Fruit fly (Drosophila melanogaster) whole organism, embryonic: ENCODE data around the gene CG42553.

Experiments used
- Aef1 ChIP-seq: fragments of 200-800 bp; sonication (Bioruptor generic); IDR thresholded peaks from 3 replicates; pipeline ENCODE4 v1.3.6; 2022; ENCODE audit warnings: missing biosample characterization, missing genetic modification characterization
- Asciz ChIP-seq: fragments of 200-800 bp; sonication (Bioruptor generic); optimal IDR thresholded peaks from 2 replicates; lab custom pipeline; 2017; ENCODE audit warnings: missing biosample characterization, mild to moderate bottlenecking, missing genetic modification characterization, missing genetic modification reagents
- C15 ChIP-seq: fragments of 200-800 bp; sonication (Bioruptor generic); IDR thresholded peaks from 3 replicates; pipeline ENCODE4 v1.3.6; 2022; ENCODE audit warnings: missing biosample characterization, missing genetic modification characterization
- CG10209 ChIP-seq: fragments of 200-800 bp; sonication (Bioruptor generic); optimal IDR thresholded peaks from 3 replicates; lab custom pipeline; 2017; ENCODE audit warnings: missing biosample characterization, mild to moderate bottlenecking, missing genetic modification characterization, missing genetic modification reagents
- CG10431 ChIP-seq: fragments of 200-800 bp; sonication (Bioruptor generic); optimal IDR thresholded peaks from 3 replicates; lab custom pipeline; 2018; ENCODE audit warnings: missing biosample characterization, mild to moderate bottlenecking, missing genetic modification characterization
- CG10654 ChIP-seq: fragments of 200-800 bp; sonication (Bioruptor generic); optimal IDR thresholded peaks from 2 replicates; lab custom pipeline; 2016; ENCODE audit warnings: missing biosample characterization, missing genetic modification characterization
- CG10959 ChIP-seq: fragments of 200-800 bp; sonication (Bioruptor generic); IDR thresholded peaks from 2 replicates; pipeline ENCODE4 v1.3.6; 2022; ENCODE audit warnings: missing biosample characterization, missing genetic modification characterization
- CG11093 ChIP-seq: fragments of 200-800 bp; sonication (Bioruptor generic); IDR thresholded peaks from 3 replicates; pipeline ENCODE4 v1.3.6; 2022; ENCODE audit warnings: missing biosample characterization, missing genetic modification characterization
- CG12155 ChIP-seq: fragments of 200-800 bp; sonication (Bioruptor generic); optimal IDR thresholded peaks from 3 replicates; lab custom pipeline; 2016; ENCODE audit warnings: missing biosample characterization, missing genetic modification characterization
- CG12219 ChIP-seq: fragments of 200-800 bp; sonication (Bioruptor generic); optimal IDR thresholded peaks from 3 replicates; lab custom pipeline; 2018; ENCODE audit warnings: missing biosample characterization, mild to moderate bottlenecking, missing genetic modification characterization
- CG13123 ChIP-seq: fragments of 200-800 bp; sonication (Bioruptor generic); optimal IDR thresholded peaks from 2 replicates; lab custom pipeline; 2016; ENCODE audit warnings: missing biosample characterization, missing genetic modification characterization
- CG13287 ChIP-seq: fragments of 200-800 bp; sonication (Bioruptor generic); IDR thresholded peaks from 2 replicates; pipeline ENCODE4 v1.3.6; 2022; ENCODE audit warnings: missing biosample characterization, missing genetic modification characterization; ENCODE audit not compliant: partially characterized antibody
- CG13775 ChIP-seq: fragments of 200-800 bp; sonication (Bioruptor generic); optimal IDR thresholded peaks from 3 replicates; lab custom pipeline; 2017; ENCODE audit warnings: missing biosample characterization, mild to moderate bottlenecking, missing genetic modification characterization
- CG15011 ChIP-seq: fragments of 200-800 bp; sonication (Bioruptor generic); optimal IDR thresholded peaks from 3 replicates; lab custom pipeline; 2018; ENCODE audit warnings: missing biosample characterization, mild to moderate bottlenecking, missing genetic modification characterization
- CG15269 ChIP-seq: fragments of 200-800 bp; sonication (Bioruptor generic); optimal IDR thresholded peaks from 2 replicates; lab custom pipeline; 2018; ENCODE audit warnings: missing biosample characterization, mild to moderate bottlenecking, missing genetic modification characterization, moderate library complexity
- CG17568 ChIP-seq: fragments of 200-800 bp; sonication (Bioruptor generic); optimal IDR thresholded peaks from 2 replicates; lab custom pipeline; 2018; ENCODE audit warnings: missing biosample characterization, mild to moderate bottlenecking, missing genetic modification characterization, moderate library complexity
- CG31224 ChIP-seq: fragments of 200-800 bp; sonication (Bioruptor generic); IDR thresholded peaks from 2 replicates; pipeline ENCODE4 v1.3.6; 2022; ENCODE audit warnings: missing biosample characterization, missing genetic modification characterization
- CG32532 ChIP-seq: fragments of 200-800 bp; sonication (Bioruptor generic); IDR thresholded peaks from 2 replicates; pipeline ENCODE4 v1.3.6; 2022; ENCODE audit warnings: missing biosample characterization, missing genetic modification characterization
- CG33213 ChIP-seq: fragments of 200-800 bp; sonication (Bioruptor generic); optimal IDR thresholded peaks from 3 replicates; lab custom pipeline; 2016; ENCODE audit warnings: missing biosample characterization, missing genetic modification characterization
- CG5180 ChIP-seq: fragments of 200-800 bp; sonication (Bioruptor generic); optimal IDR thresholded peaks from 3 replicates; lab custom pipeline; 2017; ENCODE audit warnings: missing biosample characterization, missing genetic modification characterization, mild to moderate bottlenecking, moderate library complexity, missing genetic modification reagents
- CG6254 ChIP-seq: fragments of 200-800 bp; sonication (Bioruptor generic); optimal IDR thresholded peaks from 3 replicates; lab custom pipeline; 2017; ENCODE audit warnings: mild to moderate bottlenecking, missing biosample characterization, missing genetic modification reagents, missing genetic modification characterization
- CG8089 ChIP-seq: fragments of 200-800 bp; sonication (Bioruptor generic); optimal IDR thresholded peaks from 3 replicates; lab custom pipeline; 2016; ENCODE audit warnings: missing biosample characterization, missing genetic modification characterization
- CG8290 ChIP-seq, 3 experiments: fragments of 200-800 bp; sonication (Bioruptor generic); optimal IDR thresholded peaks; 2 replicates each; lab custom pipeline; 2016 to 2019; ENCODE audit warnings: missing biosample characterization in 3 of 3, missing genetic modification characterization in 3 of 3, mild to moderate bottlenecking in 2 of 3, moderate library complexity in 1 of 3
- CG8924 ChIP-seq: fragments of 200-800 bp; optimal IDR thresholded peaks from 3 replicates; lab custom pipeline; 2019; ENCODE audit warnings: missing biosample characterization, mild to moderate bottlenecking, missing genetic modification characterization, moderate library complexity
- CHES-1-like ChIP-seq: fragments of 200-800 bp; sonication (Bioruptor generic); optimal IDR thresholded peaks from 2 replicates; lab custom pipeline; 2016; ENCODE audit warnings: missing biosample characterization, missing genetic modification characterization
- D19B ChIP-seq: fragments of 200-800 bp; sonication (Bioruptor generic); optimal IDR thresholded peaks from 2 replicates; lab custom pipeline; 2017; ENCODE audit warnings: missing biosample characterization, mild to moderate bottlenecking, missing genetic modification characterization
- Dek ChIP-seq: fragments of 200-800 bp; sonication (Bioruptor generic); optimal IDR thresholded peaks from 3 replicates; lab custom pipeline; 2019; ENCODE audit warnings: missing biosample characterization, mild to moderate bottlenecking, missing genetic modification characterization, moderate library complexity
- E2f1 ChIP-seq: fragments of 200-800 bp; sonication (Bioruptor generic); IDR thresholded peaks from 2 replicates; pipeline ENCODE4 v1.3.6; 2022; ENCODE audit warnings: missing biosample characterization, missing genetic modification characterization
- Hmx ChIP-seq: fragments of 200-800 bp; sonication (Bioruptor generic); optimal IDR thresholded peaks from 2 replicates; lab custom pipeline; 2016; ENCODE audit warnings: missing biosample characterization, missing genetic modification characterization
- Max ChIP-seq: fragments of 200-800 bp; sonication (Bioruptor generic); optimal IDR thresholded peaks from 2 replicates; lab custom pipeline; 2016; ENCODE audit warnings: missing biosample characterization, mild to moderate bottlenecking, missing genetic modification characterization
- Mes4 ChIP-seq: fragments of 200-800 bp; sonication (Bioruptor generic); optimal IDR thresholded peaks from 2 replicates; lab custom pipeline; 2016; ENCODE audit warnings: missing biosample characterization, missing genetic modification characterization
- Sry-δ ChIP-seq: fragments of 200-800 bp; sonication (Bioruptor generic); optimal IDR thresholded peaks from 2 replicates; lab custom pipeline; 2016; ENCODE audit warnings: missing biosample characterization, missing genetic modification characterization
- abd-A ChIP-seq: fragments of 200-800 bp; sonication (Bioruptor generic); optimal IDR thresholded peaks from 3 replicates; lab custom pipeline; 2019; ENCODE audit warnings: missing biosample characterization, mild to moderate bottlenecking, missing genetic modification characterization, moderate library complexity
- bigmax ChIP-seq: fragments of 200-800 bp; sonication (Bioruptor generic); optimal IDR thresholded peaks from 2 replicates; lab custom pipeline; 2018; ENCODE audit warnings: missing biosample characterization, mild to moderate bottlenecking, missing genetic modification characterization
- caup ChIP-seq: fragments of 200-800 bp; sonication (Bioruptor generic); optimal IDR thresholded peaks from 3 replicates; lab custom pipeline; 2017; ENCODE audit warnings: missing biosample characterization, mild to moderate bottlenecking, missing genetic modification characterization, moderate library complexity; ENCODE audit not compliant: severe bottlenecking
- crol ChIP-seq: fragments of 200-800 bp; sonication (Bioruptor generic); IDR thresholded peaks from 2 replicates; pipeline ENCODE4 v1.3.6; 2022; ENCODE audit warnings: missing biosample characterization, missing genetic modification characterization
- ewg ChIP-seq: fragments of 200-800 bp; sonication (Bioruptor generic); optimal IDR thresholded peaks from 3 replicates; lab custom pipeline; 2017; ENCODE audit warnings: mild to moderate bottlenecking, missing biosample characterization, missing genetic modification reagents, missing genetic modification characterization
- fd64A ChIP-seq: fragments of 200-800 bp; sonication (Bioruptor generic); optimal IDR thresholded peaks from 3 replicates; lab custom pipeline; 2018; ENCODE audit warnings: missing biosample characterization, mild to moderate bottlenecking, missing genetic modification characterization
- gsb-n ChIP-seq: fragments of 200-800 bp; sonication (Bioruptor generic); optimal IDR thresholded peaks from 3 replicates; lab custom pipeline; 2018; ENCODE audit warnings: missing biosample characterization, mild to moderate bottlenecking, missing genetic modification characterization
- lmd ChIP-seq: fragments of 200-800 bp; sonication (Bioruptor generic); IDR thresholded peaks from 2 replicates; pipeline ENCODE4 v1.3.6; 2022; ENCODE audit warnings: missing biosample characterization, missing genetic modification characterization
- maf-S ChIP-seq: fragments of 200-800 bp; sonication (Bioruptor generic); optimal IDR thresholded peaks from 2 replicates; lab custom pipeline; 2016; ENCODE audit warnings: missing biosample characterization, missing genetic modification characterization
- mld ChIP-seq: fragments of 200-800 bp; sonication (Bioruptor generic); IDR thresholded peaks from 3 replicates; pipeline ENCODE4 v1.3.6; 2022; ENCODE audit warnings: missing biosample characterization, missing genetic modification characterization; ENCODE audit not compliant: partially characterized antibody
- nerfin-2 ChIP-seq: fragments of 200-800 bp; sonication (Bioruptor generic); IDR thresholded peaks from 2 replicates; pipeline ENCODE4 v1.3.6; 2022; ENCODE audit warnings: missing biosample characterization, missing genetic modification characterization; ENCODE audit not compliant: partially characterized antibody
- oc ChIP-seq: fragments of 200-800 bp; sonication (Bioruptor generic); optimal IDR thresholded peaks from 2 replicates; lab custom pipeline; 2018; ENCODE audit warnings: missing biosample characterization, mild to moderate bottlenecking, missing genetic modification characterization, moderate library complexity
- psq ChIP-seq: fragments of 200-800 bp; sonication (Bioruptor generic); optimal IDR thresholded peaks from 2 replicates; lab custom pipeline; 2017; ENCODE audit warnings: missing biosample characterization, missing genetic modification characterization
- rib ChIP-seq: fragments of 200-800 bp; sonication (Bioruptor generic); IDR thresholded peaks from 2 replicates; pipeline ENCODE4 v1.3.6; 2022; ENCODE audit warnings: missing biosample characterization, missing genetic modification characterization
- ro ChIP-seq: fragments of 200-800 bp; sonication (Bioruptor generic); IDR thresholded peaks from 2 replicates; pipeline ENCODE4 v1.3.6; 2022; ENCODE audit warnings: missing biosample characterization, missing genetic modification characterization
- ssp ChIP-seq: fragments of 200-800 bp; sonication (Bioruptor generic); IDR thresholded peaks from 2 replicates; pipeline ENCODE4 v1.3.6; 2022; ENCODE audit warnings: missing biosample characterization, missing genetic modification characterization
- sug ChIP-seq: fragments of 200-800 bp; optimal IDR thresholded peaks from 2 replicates; lab custom pipeline; 2019; ENCODE audit warnings: missing biosample characterization, mild to moderate bottlenecking, missing genetic modification characterization, moderate library complexity

Gene CG42553

dm6 chr3L:837552-838187 is 3.8 kb downstream of the CG42553 start, which contains the start of the genes CG13901 and CG13887 (continued):
- TF ChIP-seq CG12219 (GFP tag; lab: Kevin White, UChicago) (peak; percentile 79), CG11093 (GFP tag; lab: Robert Waterston, UW) (peak; percentile 78), CHES-1-like (peak; percentile 94), sug (tag; lab: Kevin White, UChicago) (peak; percentile 92), Dek (peak; percentile 86), CG8089 (GFP tag; lab: Kevin White, UChicago) (peak; percentile 87), Sry-δ (GFP tag; lab: Kevin White, UChicago) (peak; percentile 73), crol (peak; percentile 10; the same call in 1 of the 2 replicates), rib (GFP tag; lab: Robert Waterston, UW) (peak; percentile 69), lmd (GFP tag; lab: Robert Waterston, UW) (peak; percentile 89), CG13775 (peak; percentile 89), Hmx (GFP tag; lab: Kevin White, UChicago) (peak; percentile 80), CG5180 (peak; percentile 65), ro (GFP tag; lab: Robert Waterston, UW) (no peak), CG33213 (peak; percentile 89), CG10959 (GFP tag; lab: Robert Waterston, UW) (peak; percentile 69), bigmax (GFP tag; lab: Kevin White, UChicago) (peak; percentile 34), abd-A (tag; lab: Kevin White, UChicago) (no peak), C15 (peak; percentile 67; the same call in 1 of the 3 replicates), caup (GFP tag; lab: Kevin White, UChicago) (peak; percentile 86), E2f1 (GFP tag; lab: Robert Waterston, UW) (peak; percentile 87), Mes4 (peak; percentile 75), CG15269 (tag; lab: Kevin White, UChicago) (peak; percentile 89), psq (GFP tag; lab: Kevin White, UChicago) (peak; percentile 80), Asciz (GFP tag; lab: Kevin White, UChicago) (peak; percentile 69), CG15011 (GFP tag; lab: Kevin White, UChicago) (no peak), maf-S (peak; percentile 92), CG10209 (GFP tag; lab: Kevin White, UChicago) (peak; percentile 89), fd64A (GFP tag; lab: Kevin White, UChicago) (peak; percentile 45), CG31224 (GFP tag; lab: Robert Waterston, UW) (peak; percentile 82), CG32532 (peak; percentile 90), ewg (GFP tag; lab: Kevin White, UChicago) (peak; percentile 84), mld (GFP tag; lab: Robert Waterston, UW) (no peak), D19B (peak; percentile 74), CG13123 (peak; percentile 86), oc (tag; lab: Kevin White, UChicago) (peak; percentile 82), CG6254 (peak; percentile 47), CG10654 (peak; percentile 92), CG8924 (tag; lab: Kevin White, UChicago) (peak; percentile 89), CG8290 (GFP tag; optimal IDR thresholded peaks at IDR 0.05; lab: Kevin White, UChicago) (peak; percentile 91), CG8290 (tag; optimal IDR thresholded peaks at IDR 0.05; lab: Kevin White, UChicago) (peak; percentile 67 to 84), Max (GFP tag; lab: Kevin White, UChicago) (peak; percentile 95), Aef1 (GFP tag; lab: Robert Waterston, UW) (peak; percentile 86), ssp (GFP tag; lab: Robert Waterston, UW) (peak; percentile 76), nerfin-2 (GFP tag; lab: Robert Waterston, UW) (no peak), CG10431 (peak; percentile 33), gsb-n (tag; lab: Kevin White, UChicago) (peak; percentile 76), CG12155 (GFP tag; lab: Kevin White, UChicago) (peak; percentile 91), CG17568 (GFP tag; lab: Kevin White, UChicago) (no peak), CG13287 (GFP tag; lab: Robert Waterston, UW) (peak; percentile 76)
